Worm (Caenorhabditis elegans) whole organism, young adult: ENCODE data around the gene srh-186.

ENCODE experiments used
- F57C9.4 ChIP-seq: sonication (generic microtip); optimal IDR thresholded peaks from 2 replicates; lab custom pipeline; 2017; ENCODE audit warnings: mild to moderate bottlenecking, missing genetic modification characterization, missing compliant biosample characterization
- Y56A3A.18 ChIP-seq: fragments of 200-800 bp; sonication (Bioruptor generic); IDR thresholded peaks from 2 replicates; pipeline ENCODE4 v1.3.6; 2022; ENCODE audit warnings: missing genetic modification reagents, missing genetic modification characterization, missing compliant biosample characterization
- atf-7 ChIP-seq: sonication (generic microtip); optimal IDR thresholded peaks from 2 replicates; lab custom pipeline; 2017; ENCODE audit warnings: mild to moderate bottlenecking, missing genetic modification characterization, missing compliant biosample characterization
- ccch-3 ChIP-seq: fragments of 200-800 bp; sonication (Bioruptor generic); optimal IDR thresholded peaks from 2 replicates; lab custom pipeline; 2018; ENCODE audit warnings: mild to moderate bottlenecking, missing genetic modification characterization, missing compliant biosample characterization
- ceh-100 ChIP-seq: fragments of 200-800 bp; sonication (Bioruptor generic); IDR thresholded peaks from 2 replicates; pipeline ENCODE4 v1.3.6; 2022; ENCODE audit warnings: missing genetic modification reagents, missing genetic modification characterization, missing compliant biosample characterization
- dpff-1 ChIP-seq: sonication (generic microtip); optimal IDR thresholded peaks from 2 replicates; lab custom pipeline; 2017; ENCODE audit warnings: mild to moderate bottlenecking, missing genetic modification characterization, missing compliant biosample characterization
- egrh-3 ChIP-seq: fragments of 200-800 bp; sonication (Bioruptor generic); IDR thresholded peaks from 2 replicates; pipeline ENCODE4 v1.3.6; 2022; ENCODE audit warnings: missing genetic modification reagents, missing genetic modification characterization, missing compliant biosample characterization
- lin-40 ChIP-seq: sonication (generic microtip); optimal IDR thresholded peaks from 2 replicates; lab custom pipeline; 2016; ENCODE audit warnings: missing genetic modification characterization, mild to moderate bottlenecking, missing compliant biosample characterization, missing genotype, missing genetic modification reagents
- lin-54 ChIP-seq: fragments of 200-800 bp; sonication (Bioruptor generic); optimal IDR thresholded peaks from 2 replicates; lab custom pipeline; 2018; ENCODE audit warnings: mild to moderate bottlenecking, missing genetic modification characterization, missing compliant biosample characterization
- zim-3 ChIP-seq: sonication (generic microtip); optimal IDR thresholded peaks from 2 replicates; lab custom pipeline; 2017; ENCODE audit warnings: mild to moderate bottlenecking, missing genetic modification characterization, moderate library complexity, missing compliant biosample characterization

- TF ChIP-seq F57C9.4 (tag; lab: Kevin White, UChicago) (no peak), ceh-100 (GFP tag; lab: Robert Waterston, UW) (no peak), ccch-3 (GFP tag; lab: Kevin White, UChicago) (no peak), egrh-3 (GFP tag; lab: Robert Waterston, UW) (no peak), zim-3 (no peak), dpff-1 (tag; lab: Kevin White, UChicago) (no peak), atf-7 (tag; lab: Kevin White, UChicago) (no peak), lin-40 (tag; lab: Kevin White, UChicago) (no peak), lin-54 (GFP tag; lab: Kevin White, UChicago) (no peak), Y56A3A.18 (GFP tag; lab: Robert Waterston, UW) (no peak)
These were observed 16.9 kb downstream of the srh-186 start, which contains the start of gene sru-23 for ce11 chrV:15972484-15972883.
